Fruit fly (Drosophila melanogaster): ENCODE data around the gene CG43867.

Gene CG43867

dm6 chrX:932166-932565 is 4.4 kb upstream of the CG43867 start, which contains the start of the genes CG32815 and CG3706:
Gene CG32815 (plus strand): TSS chrX:932466.
Gene CG3706 (minus strand): TSS chrX:932475.
- no peak for TF ChIP-seq CG17801 (GFP tag; optimal IDR thresholded peaks at IDR 0.05; ENCODE audit: partially characterized antibody)

dm6 chrX:930048-930800 is 2.4 kb upstream of the CG43867 start, which contains the start of gene CG3708:
Gene CG3708 (minus strand): TSS chrX:930098.
- no peak for TF ChIP-seq CG17801 (GFP tag; optimal IDR thresholded peaks at IDR 0.05; ENCODE audit: partially characterized antibody)

- TF ChIP-seq CG17801 (GFP tag; optimal IDR thresholded peaks at IDR 0.05; ENCODE audit: partially characterized antibody), result no peak
Observed at dm6 chrX:927209-927862, 439 bp downstream of the CG43867 start, which contains the start of gene Lztr1. Gene Lztr1 (minus strand): TSS chrX:927582.

dm6 chrX:921359-921758 is 6.4 kb downstream of the CG43867 start:
- no peak for TF ChIP-seq CG17801 (GFP tag; optimal IDR thresholded peaks at IDR 0.05; ENCODE audit: partially characterized antibody)

dm6 chrX:908763-909497 is 18.8 kb downstream of the CG43867 start:
- no peak for TF ChIP-seq CG17801 (GFP tag; optimal IDR thresholded peaks at IDR 0.05; ENCODE audit: partially characterized antibody)

- TF ChIP-seq CG17801 (GFP tag; optimal IDR thresholded peaks at IDR 0.05; ENCODE audit: partially characterized antibody), result peak; percentile 96
Observed at dm6 chrX:900725-901345, 26.9 kb downstream of the CG43867 start.

dm6 chrX:899407-900050 is 28.2 kb downstream of the CG43867 start:
- no peak for TF ChIP-seq CG17801 (GFP tag; optimal IDR thresholded peaks at IDR 0.05; ENCODE audit: partially characterized antibody)

dm6 chrX:898367-898766 is 29.4 kb downstream of the CG43867 start:
- TF ChIP-seq CG17801 (GFP tag; optimal IDR thresholded peaks at IDR 0.05; ENCODE audit: partially characterized antibody), result no peak

- TF ChIP-seq CG17801 (GFP tag; optimal IDR thresholded peaks at IDR 0.05; ENCODE audit: partially characterized antibody), result no peak
Observed at dm6 chrX:894182-894581, 33.6 kb downstream of the CG43867 start, which contains the start of gene CG11663. Gene CG11663 (plus strand): TSS chrX:894482.

dm6 chrX:875432-875831 is 52.3 kb downstream of the CG43867 start, which contains the start of gene CG11664:
Gene CG11664 (plus strand): TSS chrX:875732.
- no peak for TF ChIP-seq CG17801 (GFP tag; optimal IDR thresholded peaks at IDR 0.05; ENCODE audit: partially characterized antibody)

- TF ChIP-seq CG17801 (GFP tag; optimal IDR thresholded peaks at IDR 0.05; ENCODE audit: partially characterized antibody), result no peak
Observed at dm6 chrX:873739-874138, 54.0 kb downstream of the CG43867 start.

- TF ChIP-seq CG17801 (GFP tag; optimal IDR thresholded peaks at IDR 0.05; ENCODE audit: partially characterized antibody), result no peak
Observed at dm6 chrX:868441-868840, 59.3 kb downstream of the CG43867 start.

dm6 chrX:862308-862707 is 65.5 kb downstream of the CG43867 start, which contains the start of gene CG14634:
Gene CG14634 (plus strand): TSS chrX:862608.
- TF ChIP-seq CG17801 (GFP tag; optimal IDR thresholded peaks at IDR 0.05; ENCODE audit: partially characterized antibody), result no peak

dm6 chrX:847057-847456 is 80.7 kb downstream of the CG43867 start, which contains the start of gene CG3713:
Gene CG3713 (minus strand): TSS chrX:847157.
- TF ChIP-seq CG17801 (GFP tag; optimal IDR thresholded peaks at IDR 0.05; ENCODE audit: partially characterized antibody), result no peak

All from ovary, adult (tissue).